Worm (Caenorhabditis elegans): Measurements from ENCODE around the gene ZC190.8.

DNA sequence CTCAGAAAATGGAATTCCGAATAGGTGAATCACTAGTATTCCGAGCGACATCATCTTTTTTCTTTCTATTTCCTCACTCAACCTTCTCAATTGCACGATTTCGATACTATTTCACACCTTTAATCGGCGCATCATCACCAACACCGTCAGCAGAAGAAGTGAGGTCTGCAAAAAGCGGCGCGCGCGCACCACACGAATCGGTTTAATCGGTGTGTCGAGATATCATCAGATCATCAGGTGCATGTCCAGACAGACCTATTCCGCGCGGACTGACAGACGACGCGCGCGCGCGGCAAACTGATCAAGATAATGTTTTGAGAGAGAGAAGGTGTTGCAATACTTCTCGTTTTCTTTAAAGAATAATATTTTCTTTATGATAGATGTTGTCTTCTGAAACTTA, 27.1 kb downstream of the ZC190.8 start:
- no peak for TF ChIP-seq ama-1 (optimal IDR thresholded peaks at IDR 0.05)
- TF ChIP-seq nhr-28 (tag; optimal IDR thresholded peaks at IDR 0.05), result no peak
- TF ChIP-seq dpl-1 (GFP tag; optimal IDR thresholded peaks at IDR 0.05), result no peak
- TF ChIP-seq blmp-1 (tag; optimal IDR thresholded peaks at IDR 0.05), result peak; percentile 73
- no peak for TF ChIP-seq mdl-1 (tag; optimal IDR thresholded peaks at IDR 0.05)

Measured in whole organism, L1 larva.